Fruit fly (Drosophila melanogaster) whole organism, adult: Measurements from ENCODE around the gene Cdc14.
A peak's percentile ranks its signal among the peaks of the same experiment; 100 is the strongest.

ENCODE experiments used
- CG11617 ChIP-seq: fragments of 200-800 bp; sonication (Bioruptor generic); optimal IDR thresholded peaks from 2 replicates; lab custom pipeline; 2017; ENCODE audit warnings: mild to moderate bottlenecking, missing biosample characterization, missing genetic modification reagents, missing genetic modification characterization
- CG12768 ChIP-seq: fragments of 200-800 bp; sonication (Bioruptor generic); optimal IDR thresholded peaks from 2 replicates; lab custom pipeline; 2017; ENCODE audit warnings: missing biosample characterization, missing genetic modification characterization, mild to moderate bottlenecking, moderate library complexity, missing genetic modification reagents
- CG14711 ChIP-seq: fragments of 200-800 bp; sonication (Bioruptor generic); optimal IDR thresholded peaks from 2 replicates; lab custom pipeline; 2018; ENCODE audit warnings: missing biosample characterization, mild to moderate bottlenecking, missing genetic modification characterization, moderate library complexity
- CG1620 ChIP-seq: fragments of 200-800 bp; sonication (Bioruptor generic); optimal IDR thresholded peaks from 2 replicates; lab custom pipeline; 2016; ENCODE audit warnings: missing biosample characterization, missing genetic modification characterization
- CG33017 ChIP-seq: fragments of 200-800 bp; sonication (Bioruptor generic); optimal IDR thresholded peaks from 2 replicates; lab custom pipeline; 2018; ENCODE audit warnings: missing biosample characterization, mild to moderate bottlenecking, missing genetic modification characterization, moderate library complexity
- CG5204 ChIP-seq: fragments of 200-800 bp; sonication (Bioruptor generic); optimal IDR thresholded peaks from 2 replicates; lab custom pipeline; 2016; ENCODE audit warnings: missing biosample characterization, missing genetic modification characterization
- CG7045 ChIP-seq: fragments of 200-800 bp; sonication (Bioruptor generic); optimal IDR thresholded peaks from 2 replicates; lab custom pipeline; 2017; ENCODE audit warnings: missing biosample characterization, mild to moderate bottlenecking, missing genetic modification characterization
- CG7101 ChIP-seq: fragments of 200-800 bp; sonication (Bioruptor generic); optimal IDR thresholded peaks from 2 replicates; lab custom pipeline; 2018; ENCODE audit warnings: missing biosample characterization, mild to moderate bottlenecking, missing genetic modification characterization, moderate library complexity
- Clk ChIP-seq: fragments of 200-800 bp; sonication (Bioruptor generic); optimal IDR thresholded peaks from 2 replicates; lab custom pipeline; 2017; ENCODE audit warnings: missing biosample characterization, missing genetic modification characterization
- Crg-1 ChIP-seq: fragments of 200-800 bp; sonication (Bioruptor generic); optimal IDR thresholded peaks from 2 replicates; lab custom pipeline; 2016; ENCODE audit warnings: missing biosample characterization, missing genetic modification characterization
- Hr96 ChIP-seq: fragments of 200-800 bp; sonication (Bioruptor generic); optimal IDR thresholded peaks from 2 replicates; lab custom pipeline; 2016; ENCODE audit warnings: missing biosample characterization, missing genetic modification characterization
- Mnt ChIP-seq: fragments of 200-800 bp; sonication (Bioruptor generic); optimal IDR thresholded peaks from 2 replicates; lab custom pipeline; 2016; ENCODE audit warnings: missing biosample characterization, mild to moderate bottlenecking, missing genetic modification characterization
- bab1 ChIP-seq: fragments of 200-800 bp; sonication (Bioruptor generic); optimal IDR thresholded peaks from 3 replicates; lab custom pipeline; 2019; ENCODE audit warnings: missing biosample characterization, mild to moderate bottlenecking, missing genetic modification characterization, moderate library complexity
- cic ChIP-seq: fragments of 200-800 bp; sonication (Bioruptor generic); optimal IDR thresholded peaks from 2 replicates; lab custom pipeline; 2017; ENCODE audit warnings: missing biosample characterization, mild to moderate bottlenecking, missing genetic modification characterization, moderate library complexity
- cnc ChIP-seq, 2 experiments: fragments of >200 bp; optimal IDR thresholded peaks; 2 replicates each; lab custom pipeline; 2017
- kay ChIP-seq: fragments of 200-800 bp; sonication (Bioruptor generic); peaks from one replicate; lab custom pipeline; 2016; ENCODE audit warnings: missing biosample characterization, missing genetic modification characterization, borderline replicate concordance
- ovo ChIP-seq: fragments of 200-800 bp; sonication (Bioruptor generic); optimal IDR thresholded peaks from 2 replicates; lab custom pipeline; 2016; ENCODE audit warnings: missing biosample characterization, missing genetic modification characterization
- pad ChIP-seq: fragments of 200-800 bp; sonication (Bioruptor generic); optimal IDR thresholded peaks from 3 replicates; lab custom pipeline; 2017; ENCODE audit warnings: missing biosample characterization, missing genetic modification characterization, mild to moderate bottlenecking, moderate library complexity, missing genetic modification reagents
- tj ChIP-seq: fragments of 200-800 bp; sonication (Bioruptor generic); optimal IDR thresholded peaks from 3 replicates; lab custom pipeline; 2017; ENCODE audit warnings: missing biosample characterization, mild to moderate bottlenecking, missing genetic modification characterization, moderate library complexity
- toe ChIP-seq: fragments of 200-800 bp; sonication (Bioruptor generic); optimal IDR thresholded peaks from 2 replicates; lab custom pipeline; 2016; ENCODE audit warnings: missing biosample characterization, missing genetic modification characterization

The Cdc14 gene

DNA sequence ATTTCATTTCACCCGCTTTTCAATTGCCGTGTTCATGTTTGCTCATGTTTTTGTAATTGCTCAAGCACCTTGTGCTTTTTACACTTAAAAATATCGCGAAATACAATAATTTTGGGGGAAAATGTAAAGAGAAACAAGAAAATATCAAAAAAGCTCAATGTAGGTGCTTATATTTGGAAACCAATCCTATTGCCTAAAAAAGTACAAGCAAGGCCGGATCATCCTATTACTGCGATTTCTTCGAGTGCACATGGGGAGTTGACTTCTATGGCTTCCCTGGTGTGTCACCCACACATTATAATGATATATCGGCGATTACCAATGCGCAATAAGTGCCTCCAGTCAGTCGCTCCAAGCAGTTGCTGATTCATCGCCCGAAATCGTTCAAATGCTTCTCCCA is 30.7 kb upstream of the Cdc14 start:
- no peak for TF ChIP-seq cic (GFP tag; lab: Kevin White, UChicago)
- no peak for TF ChIP-seq Clk (GFP tag; lab: Kevin White, UChicago)
- no peak for TF ChIP-seq Mnt (GFP tag; lab: Kevin White, UChicago)
- no peak for TF ChIP-seq CG14711 (tag; lab: Kevin White, UChicago)
- no peak for TF ChIP-seq bab1
- no peak for TF ChIP-seq kay (GFP tag; lab: Kevin White, UChicago)
- TF ChIP-seq toe (GFP tag; lab: Kevin White, UChicago) = no peak
- no peak for TF ChIP-seq Crg-1 (GFP tag; lab: Kevin White, UChicago)

DNA sequence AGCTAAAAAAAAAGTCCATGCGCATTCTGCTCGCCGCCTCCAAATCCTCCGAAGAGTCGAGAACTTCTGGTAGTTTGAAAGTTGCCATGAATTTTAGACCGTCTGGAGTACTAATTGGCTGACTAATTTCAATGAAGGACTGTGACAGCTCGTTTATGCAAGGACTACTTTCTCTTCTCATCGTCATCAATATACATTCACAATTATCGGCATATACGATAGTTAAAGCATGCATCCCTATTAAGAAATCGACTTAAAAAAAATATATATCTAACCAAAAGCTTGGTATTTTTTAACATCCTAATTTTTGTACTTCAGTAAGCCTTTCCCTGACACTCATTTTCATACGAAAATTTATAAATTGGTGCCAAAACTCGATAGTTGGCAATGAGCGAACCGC is 29.6 kb upstream of the Cdc14 start, which contains the start of gene CG14537:
Gene CG14537, plus strand, starts transcription at position 301 of the 400 bp plus-strand sequence.
- no peak for TF ChIP-seq CG33017 (tag; lab: Kevin White, UChicago)
- TF ChIP-seq Crg-1 (GFP tag; lab: Kevin White, UChicago) = no peak
- TF ChIP-seq CG5204 (GFP tag; lab: Kevin White, UChicago) = no peak
- no peak for TF ChIP-seq CG7101 (tag; lab: Kevin White, UChicago)
- TF ChIP-seq Mnt (GFP tag; lab: Kevin White, UChicago) = no peak
- TF ChIP-seq Clk (GFP tag; lab: Kevin White, UChicago) = no peak
- no peak for TF ChIP-seq CG14711 (tag; lab: Kevin White, UChicago)
- TF ChIP-seq CG7045 (GFP tag; lab: Kevin White, UChicago) = no peak
- no peak for TF ChIP-seq CG12768 (GFP tag; lab: Kevin White, UChicago)
- TF ChIP-seq CG11617 = no peak
- TF ChIP-seq CG1620 (GFP tag; lab: Kevin White, UChicago) = no peak
- no peak for TF ChIP-seq cnc (optimal IDR thresholded peaks at IDR 0.05; lab: Kevin White, UChicago)
- no peak for TF ChIP-seq cic (GFP tag; lab: Kevin White, UChicago)
- no peak for TF ChIP-seq pad (GFP tag; lab: Kevin White, UChicago)
- TF ChIP-seq Hr96 (GFP tag; lab: Kevin White, UChicago) = no peak
- TF ChIP-seq bab1 = no peak

DNA sequence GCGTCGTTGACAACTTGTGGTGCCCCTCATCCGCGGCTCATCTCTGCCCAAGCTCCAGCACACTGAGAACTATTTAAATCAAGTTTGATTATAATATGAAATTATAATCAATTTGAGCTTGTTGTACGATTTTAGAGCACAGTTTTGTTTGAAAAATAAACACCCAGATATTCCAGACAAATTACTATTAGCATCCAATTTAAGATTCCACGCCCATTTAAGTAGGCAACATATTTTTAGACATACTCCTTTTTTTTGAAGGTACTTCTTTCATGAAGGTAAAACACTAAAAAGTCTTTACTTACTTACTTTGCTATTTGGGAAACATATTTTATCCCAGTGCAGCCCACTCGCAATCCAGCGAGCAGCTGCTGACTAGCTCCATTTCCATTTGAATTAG is 27.5 kb upstream of the Cdc14 start:
- TF ChIP-seq pad (GFP tag; lab: Kevin White, UChicago) (no peak), CG5204 (GFP tag; lab: Kevin White, UChicago) (no peak), CG11617 (no peak), CG1620 (GFP tag; lab: Kevin White, UChicago) (no peak), Mnt (GFP tag; lab: Kevin White, UChicago) (no peak), CG7101 (tag; lab: Kevin White, UChicago) (no peak), ovo (GFP tag; lab: Kevin White, UChicago) (no peak), toe (GFP tag; lab: Kevin White, UChicago) (no peak), Crg-1 (GFP tag; lab: Kevin White, UChicago) (no peak), kay (GFP tag; lab: Kevin White, UChicago) (no peak), bab1 (no peak), cic (GFP tag; lab: Kevin White, UChicago) (no peak), cnc (optimal IDR thresholded peaks at IDR 0.05; lab: Kevin White, UChicago) (no peak), CG7045 (GFP tag; lab: Kevin White, UChicago) (no peak), Hr96 (GFP tag; lab: Kevin White, UChicago) (no peak), CG12768 (GFP tag; lab: Kevin White, UChicago) (no peak), CG33017 (tag; lab: Kevin White, UChicago) (no peak), Clk (GFP tag; lab: Kevin White, UChicago) (no peak), tj (no peak)

DNA sequence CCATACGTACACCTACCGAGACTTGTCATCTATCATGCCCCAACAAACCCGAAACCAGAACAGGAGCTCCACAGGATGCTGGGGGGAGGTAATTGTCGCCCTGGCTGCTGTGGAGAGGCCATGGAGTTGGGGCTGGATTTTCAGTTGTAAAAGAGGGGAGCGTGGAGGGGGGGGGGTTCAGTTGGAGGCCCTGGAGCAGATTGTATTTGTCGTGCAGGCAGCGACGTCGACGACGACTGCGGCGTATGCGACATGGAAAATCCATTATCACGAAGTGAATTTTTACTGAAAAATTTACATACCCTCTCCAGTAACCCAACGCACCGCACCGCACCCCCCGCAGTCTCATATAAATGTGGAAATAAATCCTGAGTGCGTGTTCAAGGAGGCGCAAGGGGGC is 23.1 kb upstream of the Cdc14 start:
- TF ChIP-seq tj = no peak
- TF ChIP-seq Crg-1 (GFP tag; lab: Kevin White, UChicago) = no peak
- TF ChIP-seq pad (GFP tag; lab: Kevin White, UChicago) = no peak
- TF ChIP-seq CG7045 (GFP tag; lab: Kevin White, UChicago) = no peak

DNA sequence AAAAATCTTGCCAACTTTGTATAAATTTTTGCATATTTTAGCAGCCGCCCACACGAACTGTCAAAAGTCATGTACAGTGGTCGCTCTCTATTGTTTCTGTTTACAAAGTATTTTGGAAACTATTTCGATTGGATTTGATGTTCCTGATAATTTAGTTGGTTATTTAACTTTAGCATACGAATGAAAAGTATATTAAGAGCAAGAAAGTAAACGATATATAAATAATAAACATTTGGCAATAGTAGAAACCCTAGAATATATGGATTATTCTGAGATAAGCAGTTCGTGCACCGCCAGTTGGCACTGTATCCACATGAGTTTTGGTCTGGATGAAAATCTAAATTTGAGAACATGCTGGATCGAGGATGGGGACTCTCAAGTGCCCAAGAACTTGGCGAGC is 22.7 kb upstream of the Cdc14 start:
- TF ChIP-seq Hr96 (GFP tag; lab: Kevin White, UChicago) (peak; percentile 1), CG12768 (GFP tag; lab: Kevin White, UChicago) (no peak), CG11617 (no peak), kay (GFP tag; lab: Kevin White, UChicago) (no peak), CG33017 (tag; lab: Kevin White, UChicago) (no peak), CG7045 (GFP tag; lab: Kevin White, UChicago) (no peak), pad (GFP tag; lab: Kevin White, UChicago) (no peak), Mnt (GFP tag; lab: Kevin White, UChicago) (no peak)

DNA sequence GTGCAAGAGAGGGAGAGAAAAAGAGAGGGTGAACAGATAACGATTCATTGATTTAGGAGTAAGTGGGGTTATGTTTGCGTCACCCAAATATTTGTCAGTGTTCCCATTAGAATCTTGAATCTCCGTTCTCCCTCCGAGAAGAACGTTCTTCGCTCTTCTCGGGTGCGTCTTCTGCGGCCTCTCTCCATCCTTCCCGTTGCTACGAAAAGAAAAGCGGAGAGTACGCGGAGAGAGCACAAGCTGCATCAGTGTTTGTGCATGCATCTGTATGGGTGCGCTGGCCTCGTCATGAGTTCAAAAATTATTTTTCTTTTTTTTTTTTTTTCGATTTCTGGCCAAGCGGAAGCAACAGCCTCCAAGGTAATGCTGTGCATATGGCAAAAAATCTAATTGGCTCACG is 18.4 kb upstream of the Cdc14 start:
- TF ChIP-seq CG14711 (tag; lab: Kevin White, UChicago) (no peak), CG33017 (tag; lab: Kevin White, UChicago) (peak; percentile 3)

DNA sequence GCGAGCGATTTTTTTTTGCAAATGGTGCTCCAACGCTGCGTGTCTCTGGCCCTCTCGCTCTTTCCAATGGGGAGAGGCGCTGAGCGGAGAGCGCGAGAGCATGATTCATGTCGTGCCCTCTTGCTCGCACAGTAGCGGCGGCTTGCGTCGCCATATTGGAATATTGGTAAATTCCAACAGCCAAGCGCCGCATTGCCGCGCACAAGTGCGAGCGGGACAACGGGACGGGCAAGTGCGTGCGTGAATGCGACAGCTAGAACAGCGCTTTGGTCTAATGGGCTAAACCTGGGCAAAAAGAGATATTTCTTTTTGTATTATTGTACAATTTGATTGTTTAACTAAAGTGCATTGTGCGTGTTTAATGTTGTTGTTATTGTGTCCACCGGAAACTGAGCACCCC is 17.7 kb upstream of the Cdc14 start:
- TF ChIP-seq pad (GFP tag; lab: Kevin White, UChicago) (peak; percentile 81), CG5204 (GFP tag; lab: Kevin White, UChicago) (no peak), CG7101 (tag; lab: Kevin White, UChicago) (no peak), cnc (optimal IDR thresholded peaks at IDR 0.05; lab: Kevin White, UChicago) (no peak), CG33017 (tag; lab: Kevin White, UChicago) (no peak), kay (GFP tag; lab: Kevin White, UChicago) (peak; percentile 100), bab1 (no peak), cic (GFP tag; lab: Kevin White, UChicago) (peak; percentile 39), Clk (GFP tag; lab: Kevin White, UChicago) (peak; percentile 45), CG14711 (tag; lab: Kevin White, UChicago) (no peak), Mnt (GFP tag; lab: Kevin White, UChicago) (peak; percentile 50), CG12768 (GFP tag; lab: Kevin White, UChicago) (peak; percentile 50), Crg-1 (GFP tag; lab: Kevin White, UChicago) (no peak), ovo (GFP tag; lab: Kevin White, UChicago) (peak; percentile 57), CG1620 (GFP tag; lab: Kevin White, UChicago) (no peak), CG11617 (no peak), CG7045 (GFP tag; lab: Kevin White, UChicago) (peak; percentile 19), Hr96 (GFP tag; lab: Kevin White, UChicago) (peak; percentile 26), toe (GFP tag; lab: Kevin White, UChicago) (no peak), tj (peak; percentile 34)
